Fruit fly (Drosophila melanogaster) whole organism, embryonic: ENCODE results near the gene CG17224.

ENCODE experiments used
- Adf1 ChIP-seq: fragments of 200-800 bp; sonication (Bioruptor generic); IDR thresholded peaks from 2 replicates; pipeline ENCODE4 v1.3.6; 2022; ENCODE audit warnings: missing biosample characterization, missing genetic modification characterization
- Asciz ChIP-seq: fragments of 200-800 bp; sonication (Bioruptor generic); optimal IDR thresholded peaks from 2 replicates; lab custom pipeline; 2017; ENCODE audit warnings: missing biosample characterization, mild to moderate bottlenecking, missing genetic modification characterization, missing genetic modification reagents
- B-H1 ChIP-seq: fragments of 200-800 bp; sonication (Bioruptor generic); IDR thresholded peaks from 3 replicates; pipeline ENCODE4 v1.3.6; 2022; ENCODE audit warnings: missing biosample characterization, missing genetic modification characterization
- CG11247 ChIP-seq: fragments of 200-800 bp; sonication (Bioruptor generic); IDR thresholded peaks from 2 replicates; pipeline ENCODE4 v1.3.6; 2022; ENCODE audit warnings: missing biosample characterization, missing genetic modification characterization
- CG1233 ChIP-seq: fragments of 200-800 bp; sonication (Bioruptor generic); optimal IDR thresholded peaks from 4 replicates; lab custom pipeline; 2018; ENCODE audit warnings: missing biosample characterization, mild to moderate bottlenecking, missing genetic modification characterization
- CG14014 ChIP-seq: fragments of 200-800 bp; sonication (Bioruptor generic); IDR thresholded peaks from 2 replicates; pipeline ENCODE4 v1.3.6; 2022; ENCODE audit warnings: missing biosample characterization, missing genetic modification characterization
- CG14050 ChIP-seq: fragments of 200-800 bp; sonication (Bioruptor generic); IDR thresholded peaks from 3 replicates; pipeline ENCODE4 v1.3.6; 2022; ENCODE audit warnings: missing biosample characterization, missing genetic modification characterization
- CG15073 ChIP-seq: fragments of 200-800 bp; sonication (Bioruptor generic); optimal IDR thresholded peaks from 2 replicates; lab custom pipeline; 2016; ENCODE audit warnings: missing biosample characterization, missing genetic modification characterization
- CG17568 ChIP-seq: fragments of 200-800 bp; sonication (Bioruptor generic); optimal IDR thresholded peaks from 2 replicates; lab custom pipeline; 2018; ENCODE audit warnings: missing biosample characterization, mild to moderate bottlenecking, missing genetic modification characterization, moderate library complexity
- CG3163 ChIP-seq: fragments of 200-800 bp; sonication (Bioruptor generic); optimal IDR thresholded peaks from 3 replicates; lab custom pipeline; 2016; ENCODE audit warnings: missing biosample characterization, missing genetic modification characterization
- CG4360 ChIP-seq: fragments of 200-800 bp; sonication (Bioruptor generic); IDR thresholded peaks from 2 replicates; pipeline ENCODE4 v1.3.6; 2022; ENCODE audit warnings: missing biosample characterization, missing genetic modification characterization
- CG4707 ChIP-seq: fragments of 200-800 bp; sonication (Bioruptor generic); optimal IDR thresholded peaks from 2 replicates; lab custom pipeline; 2018; ENCODE audit warnings: missing biosample characterization, mild to moderate bottlenecking, missing genetic modification characterization, moderate library complexity
- CG4820 ChIP-seq: fragments of 200-800 bp; sonication (Bioruptor generic); optimal IDR thresholded peaks from 3 replicates; lab custom pipeline; 2016; ENCODE audit warnings: missing biosample characterization, missing genetic modification characterization
- CG5953 ChIP-seq: fragments of 200-800 bp; sonication (Bioruptor generic); IDR thresholded peaks from 2 replicates; pipeline ENCODE4 v1.3.6; 2022; ENCODE audit warnings: missing biosample characterization, missing genetic modification characterization
- CG8924 ChIP-seq: fragments of 200-800 bp; optimal IDR thresholded peaks from 3 replicates; lab custom pipeline; 2019; ENCODE audit warnings: missing biosample characterization, mild to moderate bottlenecking, missing genetic modification characterization, moderate library complexity
- CG9932 ChIP-seq: fragments of 200-800 bp; sonication (Bioruptor generic); IDR thresholded peaks from 2 replicates; pipeline ENCODE4 v1.3.6; 2022; ENCODE audit warnings: missing biosample characterization, missing genetic modification characterization
- Deaf1 ChIP-seq: fragments of 200-800 bp; optimal IDR thresholded peaks from 3 replicates; lab custom pipeline; 2019; ENCODE audit warnings: missing biosample characterization, mild to moderate bottlenecking, missing genetic modification characterization, moderate library complexity
- Drgx ChIP-seq: fragments of 200-800 bp; sonication (Bioruptor generic); IDR thresholded peaks from 2 replicates; pipeline ENCODE4 v1.3.6; 2022; ENCODE audit warnings: missing biosample characterization, missing genetic modification characterization
- H15 ChIP-seq: fragments of 200-800 bp; sonication (Bioruptor generic); IDR thresholded peaks from 3 replicates; pipeline ENCODE4 v1.3.6; 2022; ENCODE audit warnings: missing biosample characterization, missing genetic modification characterization
- H2.0 ChIP-seq: fragments of 200-800 bp; sonication (Bioruptor generic); IDR thresholded peaks from 2 replicates; pipeline ENCODE4 v1.3.6; 2022; ENCODE audit warnings: missing biosample characterization, missing genetic modification characterization
- HLH54F ChIP-seq: fragments of 200-800 bp; sonication (Bioruptor generic); optimal IDR thresholded peaks from 3 replicates; lab custom pipeline; 2016; ENCODE audit warnings: missing biosample characterization, missing genetic modification characterization
- Hand ChIP-seq: fragments of 200-800 bp; sonication (Bioruptor generic); optimal IDR thresholded peaks from 2 replicates; lab custom pipeline; 2017; ENCODE audit warnings: mild to moderate bottlenecking, missing biosample characterization, missing genetic modification reagents, missing genetic modification characterization
- Hey ChIP-seq: fragments of 200-800 bp; sonication (Bioruptor generic); optimal IDR thresholded peaks from 3 replicates; lab custom pipeline; 2018; ENCODE audit warnings: missing biosample characterization, mild to moderate bottlenecking, missing genetic modification characterization
- NC2α ChIP-seq: fragments of 200-800 bp; sonication (Bioruptor generic); optimal IDR thresholded peaks from 2 replicates; lab custom pipeline; 2016; ENCODE audit warnings: missing biosample characterization, missing genetic modification characterization
- Pdp1 ChIP-seq, 2 experiments: fragments of 200-800 bp; sonication (Bioruptor generic); optimal IDR thresholded peaks; 3 replicates each; lab custom pipeline; 2016; ENCODE audit warnings: missing biosample characterization in 2 of 2, missing genetic modification characterization in 2 of 2, mild to moderate bottlenecking in 1 of 2, moderate library complexity in 1 of 2
- Ssrp ChIP-seq: fragments of 200-800 bp; sonication (Bioruptor generic); optimal IDR thresholded peaks from 2 replicates; lab custom pipeline; 2018; ENCODE audit warnings: missing biosample characterization, mild to moderate bottlenecking, missing genetic modification characterization, moderate library complexity
- Taf1 ChIP-seq: fragments of 200-800 bp; sonication (Bioruptor generic); IDR thresholded peaks from 2 replicates; pipeline ENCODE4 v1.3.6; 2022; ENCODE audit warnings: missing biosample characterization, missing genetic modification characterization
- ap ChIP-seq: fragments of 200-800 bp; sonication (Bioruptor generic); IDR thresholded peaks from 2 replicates; pipeline ENCODE4 v1.3.6; 2022; ENCODE audit warnings: missing biosample characterization, missing genetic modification characterization
- ara ChIP-seq: fragments of 200-800 bp; sonication (Bioruptor generic); IDR thresholded peaks from 2 replicates; pipeline ENCODE4 v1.3.6; 2022; ENCODE audit warnings: missing biosample characterization, missing genetic modification characterization
- ato ChIP-seq: fragments of 200-800 bp; sonication (Bioruptor generic); IDR thresholded peaks from 2 replicates; pipeline ENCODE4 v1.3.6; 2022; ENCODE audit warnings: missing biosample characterization, missing genetic modification characterization; ENCODE audit not compliant: partially characterized antibody
- crp ChIP-seq, 2 experiments: fragments of 200-800 bp; sonication (Bioruptor generic); optimal IDR thresholded peaks; 2 replicates in 1 of 2; 3 replicates in 1 of 2; lab custom pipeline; 2017; ENCODE audit warnings: missing biosample characterization in 2 of 2, missing genetic modification characterization in 2 of 2, mild to moderate bottlenecking in 1 of 2, moderate library complexity in 1 of 2
- dmrt99B ChIP-seq: fragments of 200-800 bp; sonication (Bioruptor generic); optimal IDR thresholded peaks from 2 replicates; lab custom pipeline; 2018; ENCODE audit warnings: missing biosample characterization, mild to moderate bottlenecking, missing genetic modification characterization, moderate library complexity
- dpn ChIP-seq, 2 experiments: fragments of 200-800 bp; sonication (Bioruptor generic); optimal IDR thresholded peaks; 3 replicates each; lab custom pipeline; 2016; ENCODE audit warnings: missing biosample characterization in 2 of 2, missing genetic modification characterization in 2 of 2
- ems ChIP-seq: fragments of 200-800 bp; sonication (Bioruptor generic); optimal IDR thresholded peaks from 3 replicates; lab custom pipeline; 2016; ENCODE audit warnings: missing biosample characterization, missing genetic modification characterization
- esg ChIP-seq: fragments of 200-800 bp; sonication (Bioruptor generic); conservative IDR thresholded peaks from 2 replicates; pipeline ENCODE4 v1.3.6; 2022; ENCODE audit warnings: missing biosample characterization, missing genetic modification characterization
- fd64A ChIP-seq: fragments of 200-800 bp; sonication (Bioruptor generic); optimal IDR thresholded peaks from 3 replicates; lab custom pipeline; 2018; ENCODE audit warnings: missing biosample characterization, mild to moderate bottlenecking, missing genetic modification characterization
- gcm ChIP-seq: fragments of 200-800 bp; sonication (Bioruptor generic); optimal IDR thresholded peaks from 2 replicates; lab custom pipeline; 2019; ENCODE audit warnings: missing biosample characterization, mild to moderate bottlenecking, missing genetic modification characterization, moderate library complexity
- hkb ChIP-seq, 2 experiments: fragments of 200-800 bp in 1 of 2; fragments of >200 bp in 1 of 2; sonication (Bioruptor generic) in 1 of 2; IDR thresholded peaks in 1 of 2; optimal IDR thresholded peaks in 1 of 2; 2 replicates each; pipeline versions ENCODE4 v1.3.6 to Lab custom; 2017 to 2022; ENCODE audit warnings: missing biosample characterization in 1 of 2, missing genetic modification characterization in 1 of 2
- ind ChIP-seq: fragments of 200-800 bp; sonication (Bioruptor generic); optimal IDR thresholded peaks from 3 replicates; lab custom pipeline; 2016; ENCODE audit warnings: missing biosample characterization, missing genetic modification characterization
- peb ChIP-seq: fragments of 200-800 bp; sonication (Bioruptor generic); IDR thresholded peaks from 2 replicates; pipeline ENCODE4 v1.3.6; 2022; ENCODE audit warnings: missing biosample characterization, missing genetic modification characterization
- prd ChIP-seq, 3 experiments: fragments of >200 bp in 2 of 3; fragments of 200-800 bp in 1 of 3; sonication (Bioruptor generic) in 1 of 3; optimal IDR thresholded peaks in 2 of 3; IDR thresholded peaks in 1 of 3; 2 replicates in 2 of 3; 3 replicates in 1 of 3; pipeline versions ENCODE4 v1.3.6 to Lab custom; 2017 to 2022; ENCODE audit warnings: missing biosample characterization in 1 of 3, missing genetic modification characterization in 1 of 3
- sc ChIP-seq, 3 experiments: fragments of >200 bp in 2 of 3; fragments of 200-800 bp in 1 of 3; sonication (Bioruptor generic) in 1 of 3; optimal IDR thresholded peaks; 2 replicates in 2 of 3; 3 replicates in 1 of 3; lab custom pipeline; 2017; ENCODE audit warnings: mild to moderate bottlenecking in 1 of 3, missing biosample characterization in 1 of 3, missing genetic modification characterization in 1 of 3, missing genetic modification reagents in 1 of 3
- sisA ChIP-seq: fragments of 200-800 bp; sonication (Bioruptor generic); IDR thresholded peaks from 2 replicates; pipeline ENCODE4 v1.3.6; 2022; ENCODE audit warnings: missing biosample characterization, missing genetic modification characterization
- stc ChIP-seq: fragments of 200-800 bp; sonication (Bioruptor generic); IDR thresholded peaks from 2 replicates; pipeline ENCODE4 v1.3.6; 2022; ENCODE audit warnings: missing biosample characterization, missing genetic modification characterization
- tap ChIP-seq: fragments of 200-800 bp; optimal IDR thresholded peaks from 3 replicates; lab custom pipeline; 2019; ENCODE audit warnings: missing biosample characterization, mild to moderate bottlenecking, missing genetic modification characterization, moderate library complexity
- trem ChIP-seq: fragments of 200-800 bp; optimal IDR thresholded peaks from 3 replicates; lab custom pipeline; 2019; ENCODE audit warnings: missing biosample characterization, mild to moderate bottlenecking, missing genetic modification characterization, moderate library complexity
- ttk ChIP-seq: fragments of 200-800 bp; sonication (Bioruptor generic); IDR thresholded peaks from 2 replicates; pipeline ENCODE4 v2.1.2; 2022; ENCODE audit warnings: missing biosample characterization, missing genetic modification characterization
- tx ChIP-seq: fragments of 200-800 bp; sonication (Bioruptor generic); optimal IDR thresholded peaks from 2 replicates; lab custom pipeline; 2016; ENCODE audit warnings: missing biosample characterization, missing genetic modification characterization
- vvl ChIP-seq: fragments of 200-800 bp; sonication (Bioruptor generic); IDR thresholded peaks from 2 replicates; pipeline ENCODE4 v1.3.6; 2022; ENCODE audit warnings: missing biosample characterization, missing genetic modification characterization

Gene CG17224

dm6 chr2L:3003399-3003798 is 14.7 kb downstream of the CG17224 start (continued):
- TF ChIP-seq dpn (GFP tag; optimal IDR thresholded peaks at IDR 0.05; lab: Kevin White, UChicago) (peak in 1 of 2 experiments; percentile 41), vvl (GFP tag; lab: Robert Waterston, UW) (peak; percentile 69), ind (GFP tag; lab: Kevin White, UChicago) (peak; percentile 41), CG4707 (GFP tag; lab: Kevin White, UChicago) (peak; percentile 70), CG1233 (GFP tag; lab: Kevin White, UChicago) (peak; percentile 56), hkb (optimal IDR thresholded peaks at IDR 0.05; lab: Kevin White, UChicago) (no peak), hkb (GFP tag; IDR thresholded peaks at IDR 0.05; lab: Robert Waterston, UW) (0 out of 2 replicates have a peak, but pooled peaks have one; percentile 55), HLH54F (GFP tag; lab: Kevin White, UChicago) (no peak), gcm (GFP tag; lab: Kevin White, UChicago) (peak; percentile 50), peb (GFP tag; lab: Robert Waterston, UW) (no peak), stc (GFP tag; lab: Robert Waterston, UW) (peak; percentile 67), fd64A (GFP tag; lab: Kevin White, UChicago) (peak; percentile 52), sc (optimal IDR thresholded peaks at IDR 0.05; lab: Kevin White, UChicago) (no peak), sc (GFP tag; optimal IDR thresholded peaks at IDR 0.05; lab: Kevin White, UChicago) (peak; percentile 8), Ssrp (tag; lab: Kevin White, UChicago) (peak; percentile 50), Taf1 (GFP tag; lab: Robert Waterston, UW) (no peak), Asciz (GFP tag; lab: Kevin White, UChicago) (peak; percentile 88), ems (peak; percentile 14), CG11247 (GFP tag; lab: Robert Waterston, UW) (no peak), ap (GFP tag; lab: Robert Waterston, UW) (no peak), CG14014 (GFP tag; lab: Robert Waterston, UW) (peak; percentile 8; the same call in 1 of the 2 replicates), CG5953 (GFP tag; lab: Robert Waterston, UW) (peak; percentile 62), Pdp1 (GFP tag; optimal IDR thresholded peaks at IDR 0.05; lab: Kevin White, UChicago) (peak in 1 of 2 experiments; percentile 19), CG3163 (no peak), Adf1 (GFP tag; lab: Robert Waterston, UW) (no peak), H2.0 (GFP tag; lab: Robert Waterston, UW) (0 out of 2 replicates have a peak, but pooled peaks have one; percentile 25), Hand (GFP tag; lab: Kevin White, UChicago) (no peak), crp (GFP tag; optimal IDR thresholded peaks at IDR 0.05; lab: Kevin White, UChicago) (no peak), CG15073 (no peak), tx (no peak), ara (GFP tag; lab: Robert Waterston, UW) (peak; percentile 46; the same call in 1 of the 2 replicates), sisA (GFP tag; lab: Robert Waterston, UW) (peak; percentile 29; the same call in 1 of the 2 replicates), tap (no peak), dmrt99B (tag; lab: Kevin White, UChicago) (peak; percentile 86), Deaf1 (no peak), H15 (GFP tag; lab: Robert Waterston, UW) (0 out of 3 replicates have a peak, but pooled peaks have one; percentile 21), ttk (GFP tag; lab: Robert Waterston, UW) (peak; percentile 14; the same call in 1 of the 2 replicates), CG4820 (GFP tag; lab: Kevin White, UChicago) (peak; percentile 12), ato (GFP tag; lab: Robert Waterston, UW) (no peak), CG14050 (0 out of 3 replicates have a peak, but pooled peaks have one; percentile 21), CG8924 (peak; percentile 65), B-H1 (GFP tag; lab: Robert Waterston, UW) (no peak), CG9932 (GFP tag; lab: Robert Waterston, UW) (no peak), Drgx (GFP tag; lab: Robert Waterston, UW) (peak; percentile 76), trem (peak; percentile 15), NC2α (GFP tag; lab: Kevin White, UChicago) (no peak), Hey (no peak), CG17568 (GFP tag; lab: Kevin White, UChicago) (peak; percentile 40), CG4360 (GFP tag; lab: Robert Waterston, UW) (no peak), esg (peak; percentile 41; the same call in 1 of the 2 replicates), prd (optimal IDR thresholded peaks at IDR 0.05; lab: Kevin White, UChicago) (no peak), prd (GFP tag; IDR thresholded peaks at IDR 0.05; lab: Robert Waterston, UW) (peak; percentile 47; the same call in 2 of the 3 replicates)
